Fruit fly (Drosophila melanogaster) ovary, adult (tissue): Measurements from ENCODE around the gene CG32650.

Experiments used
- CG17801 ChIP-seq: fragments of 200-800 bp; optimal IDR thresholded peaks from 2 replicates; lab custom pipeline; 2019; ENCODE audit warnings: missing biosample characterization, mild to moderate bottlenecking, missing genetic modification characterization, moderate library complexity; ENCODE audit not compliant: partially characterized antibody

CG32650 gene

dm6 chrX:12905901-12906689 lies 7.6 kb upstream of the CG32650 start, which contains the start of gene CG4404:
Gene CG4404, minus strand, starts transcription at chrX:12906018.
- TF ChIP-seq CG17801 (GFP tag; lab: Kevin White, UChicago) = peak; percentile 43

- peak; percentile 69 for TF ChIP-seq CG17801 (GFP tag; lab: Kevin White, UChicago)
Measured at dm6 chrX:12905014-12905900, 6.8 kb upstream of the CG32650 start.

- peak; percentile 64 for TF ChIP-seq CG17801 (GFP tag; lab: Kevin White, UChicago)
Measured at dm6 chrX:12903099-12903616, 4.7 kb upstream of the CG32650 start, which contains the start of gene Flad1. Gene Flad1, minus strand, starts transcription at chrX:12903516.

- TF ChIP-seq CG17801 (GFP tag; lab: Kevin White, UChicago) = no peak
Measured at dm6 chrX:12900718-12901442, 2.4 kb upstream of the CG32650 start, which contains the start of gene Coq8. Gene Coq8, minus strand, starts transcription at chrX:12901114.

- no peak for TF ChIP-seq CG17801 (GFP tag; lab: Kevin White, UChicago)
Measured at dm6 chrX:12897150-12897549, 1.3 kb downstream of the CG32650 start, which contains the start of gene Pde9. Gene Pde9, minus strand, starts transcription at chrX:12897327.

dm6 chrX:12896393-12896792 lies 2.1 kb downstream of the CG32650 start:
- TF ChIP-seq CG17801 (GFP tag; lab: Kevin White, UChicago) = no peak

dm6 chrX:12895114-12895723 lies 3.2 kb downstream of the CG32650 start:
- TF ChIP-seq CG17801 (GFP tag; lab: Kevin White, UChicago) = no peak

dm6 chrX:12893969-12894368 lies 4.5 kb downstream of the CG32650 start:
- no peak for TF ChIP-seq CG17801 (GFP tag; lab: Kevin White, UChicago)

- TF ChIP-seq CG17801 (GFP tag; lab: Kevin White, UChicago) = no peak
Measured at dm6 chrX:12891322-12892159, 6.9 kb downstream of the CG32650 start.

dm6 chrX:12890826-12891175 lies 7.7 kb downstream of the CG32650 start:
- no peak for TF ChIP-seq CG17801 (GFP tag; lab: Kevin White, UChicago)

dm6 chrX:12890166-12890825 lies 8.2 kb downstream of the CG32650 start:
- TF ChIP-seq CG17801 (GFP tag; lab: Kevin White, UChicago) = no peak

- no peak for TF ChIP-seq CG17801 (GFP tag; lab: Kevin White, UChicago)
Measured at dm6 chrX:12889075-12889474, 9.4 kb downstream of the CG32650 start.

dm6 chrX:12887549-12887948 lies 10.9 kb downstream of the CG32650 start:
- no peak for TF ChIP-seq CG17801 (GFP tag; lab: Kevin White, UChicago)
